Fruit fly (Drosophila melanogaster) whole organism, embryonic: ENCODE results near the gene CG6083.

ENCODE experiments used
- Abd-B ChIP-seq: fragments of 200-800 bp; sonication (Bioruptor generic); optimal IDR thresholded peaks from 2 replicates; lab custom pipeline; 2018; ENCODE audit warnings: missing biosample characterization, mild to moderate bottlenecking, missing genetic modification characterization, moderate library complexity
- B-H2 ChIP-seq: fragments of 200-800 bp; sonication (Bioruptor generic); optimal IDR thresholded peaks from 2 replicates; lab custom pipeline; 2018; ENCODE audit warnings: missing biosample characterization, mild to moderate bottlenecking, missing genetic modification characterization
- BEAF-32 ChIP-seq: fragments of 200-800 bp; sonication (Bioruptor generic); optimal IDR thresholded peaks from 3 replicates; lab custom pipeline; 2017; ENCODE audit warnings: missing biosample characterization, missing genetic modification characterization, mild to moderate bottlenecking, moderate library complexity, missing genetic modification reagents
- CG11695 ChIP-seq: fragments of 200-800 bp; sonication (Bioruptor generic); IDR thresholded peaks from 3 replicates; pipeline ENCODE4 v1.3.6; 2022; ENCODE audit warnings: missing biosample characterization, missing genetic modification characterization
- CG11723 ChIP-seq: fragments of 200-800 bp; sonication (Bioruptor generic); optimal IDR thresholded peaks from 2 replicates; lab custom pipeline; 2017; ENCODE audit warnings: missing biosample characterization, mild to moderate bottlenecking, missing genetic modification characterization
- CG13287 ChIP-seq: fragments of 200-800 bp; sonication (Bioruptor generic); IDR thresholded peaks from 2 replicates; pipeline ENCODE4 v1.3.6; 2022; ENCODE audit warnings: missing biosample characterization, missing genetic modification characterization; ENCODE audit not compliant: partially characterized antibody
- CG14441 ChIP-seq: fragments of 200-800 bp; sonication (Bioruptor generic); IDR thresholded peaks from 2 replicates; pipeline ENCODE4 v1.3.6; 2022; ENCODE audit warnings: missing biosample characterization, missing genetic modification characterization
- CG15269 ChIP-seq: fragments of 200-800 bp; sonication (Bioruptor generic); optimal IDR thresholded peaks from 2 replicates; lab custom pipeline; 2018; ENCODE audit warnings: missing biosample characterization, mild to moderate bottlenecking, missing genetic modification characterization, moderate library complexity
- CG17328 ChIP-seq: fragments of 200-800 bp; sonication (Bioruptor generic); IDR thresholded peaks from 2 replicates; pipeline ENCODE4 v1.3.6; 2022; ENCODE audit warnings: missing biosample characterization, missing genetic modification characterization
- CG17568 ChIP-seq: fragments of 200-800 bp; sonication (Bioruptor generic); optimal IDR thresholded peaks from 2 replicates; lab custom pipeline; 2018; ENCODE audit warnings: missing biosample characterization, mild to moderate bottlenecking, missing genetic modification characterization, moderate library complexity
- CG34224 ChIP-seq: fragments of 200-800 bp; sonication (Bioruptor generic); IDR thresholded peaks from 3 replicates; pipeline ENCODE4 v1.3.6; 2022; ENCODE audit warnings: missing biosample characterization, missing genetic modification characterization; ENCODE audit not compliant: partially characterized antibody
- CG7928 ChIP-seq: fragments of 200-800 bp; sonication (Bioruptor generic); optimal IDR thresholded peaks from 2 replicates; lab custom pipeline; 2017; ENCODE audit warnings: missing biosample characterization, mild to moderate bottlenecking, missing genetic modification characterization
- D19B ChIP-seq: fragments of 200-800 bp; sonication (Bioruptor generic); optimal IDR thresholded peaks from 2 replicates; lab custom pipeline; 2017; ENCODE audit warnings: missing biosample characterization, mild to moderate bottlenecking, missing genetic modification characterization
- Dp ChIP-seq: fragments of 200-800 bp; sonication (Bioruptor generic); optimal IDR thresholded peaks from 2 replicates; lab custom pipeline; 2018; ENCODE audit warnings: missing biosample characterization, mild to moderate bottlenecking, missing genetic modification characterization, moderate library complexity
- E2f2 ChIP-seq: fragments of 200-800 bp; sonication (Bioruptor generic); IDR thresholded peaks from 2 replicates; pipeline ENCODE4 v1.3.6; 2022; ENCODE audit warnings: missing biosample characterization, missing genetic modification characterization
- ERR ChIP-seq: fragments of 200-800 bp; sonication (Bioruptor generic); optimal IDR thresholded peaks from 2 replicates; lab custom pipeline; 2016; ENCODE audit warnings: missing biosample characterization, missing genetic modification characterization
- Fer3 ChIP-seq: fragments of 200-800 bp; sonication (Bioruptor generic); optimal IDR thresholded peaks from 2 replicates; lab custom pipeline; 2018; ENCODE audit warnings: missing biosample characterization, mild to moderate bottlenecking, missing genetic modification characterization, moderate library complexity
- HLH4C ChIP-seq: fragments of 200-800 bp; sonication (Bioruptor generic); IDR thresholded peaks from 3 replicates; pipeline ENCODE4 v1.3.6; 2022; ENCODE audit warnings: missing biosample characterization, missing genetic modification characterization; ENCODE audit not compliant: partially characterized antibody
- Hand ChIP-seq: fragments of 200-800 bp; sonication (Bioruptor generic); optimal IDR thresholded peaks from 2 replicates; lab custom pipeline; 2017; ENCODE audit warnings: mild to moderate bottlenecking, missing biosample characterization, missing genetic modification reagents, missing genetic modification characterization
- HmgZ ChIP-seq: fragments of 200-800 bp; sonication (Bioruptor generic); optimal IDR thresholded peaks from 2 replicates; lab custom pipeline; 2018; ENCODE audit warnings: missing biosample characterization, mild to moderate bottlenecking, missing genetic modification characterization
- Kr ChIP-seq: fragments of 200-800 bp; sonication (Bioruptor generic); optimal IDR thresholded peaks from 2 replicates; lab custom pipeline; 2017; ENCODE audit warnings: missing biosample characterization, mild to moderate bottlenecking, missing genetic modification characterization
- Lhr ChIP-seq: fragments of 200-800 bp; sonication (Bioruptor generic); optimal IDR thresholded peaks from 3 replicates; lab custom pipeline; 2017; ENCODE audit warnings: mild to moderate bottlenecking, missing biosample characterization, missing genetic modification reagents, missing genetic modification characterization
- MBD-R2 ChIP-seq: fragments of 200-800 bp; sonication (Bioruptor generic); IDR thresholded peaks from 2 replicates; pipeline ENCODE4 v1.3.6; 2022; ENCODE audit warnings: missing biosample characterization, missing genetic modification characterization
- Med ChIP-seq: fragments of 200-800 bp; sonication (Bioruptor generic); peaks from one replicate; lab custom pipeline; 2016; ENCODE audit warnings: missing biosample characterization, missing genetic modification characterization, mild to moderate bottlenecking, inconsistent platforms, moderate library complexity
- Myb ChIP-seq: fragments of 200-800 bp; sonication (Bioruptor generic); optimal IDR thresholded peaks from 2 replicates; lab custom pipeline; 2016; ENCODE audit warnings: missing biosample characterization, missing genetic modification characterization
- Ravus ChIP-seq: fragments of 200-800 bp; sonication (Bioruptor generic); IDR thresholded peaks from 2 replicates; pipeline ENCODE4 v1.3.6; 2022; ENCODE audit warnings: missing biosample characterization, missing genetic modification characterization
- YL-1 ChIP-seq: fragments of 200-800 bp; sonication (Bioruptor generic); optimal IDR thresholded peaks from 3 replicates; lab custom pipeline; 2017; ENCODE audit warnings: missing biosample characterization, mild to moderate bottlenecking, missing genetic modification characterization
- ara ChIP-seq: fragments of 200-800 bp; sonication (Bioruptor generic); IDR thresholded peaks from 2 replicates; pipeline ENCODE4 v1.3.6; 2022; ENCODE audit warnings: missing biosample characterization, missing genetic modification characterization
- bcd ChIP-seq: fragments of 200-800 bp; sonication (Bioruptor generic); optimal IDR thresholded peaks from 2 replicates; lab custom pipeline; 2017; ENCODE audit warnings: missing biosample characterization, mild to moderate bottlenecking, missing genetic modification characterization
- cato ChIP-seq: fragments of 200-800 bp; sonication (Bioruptor generic); optimal IDR thresholded peaks from 2 replicates; lab custom pipeline; 2016; ENCODE audit warnings: missing biosample characterization, missing genetic modification characterization, borderline replicate concordance
- crp ChIP-seq, 2 experiments: fragments of 200-800 bp; sonication (Bioruptor generic); optimal IDR thresholded peaks; 2 replicates in 1 of 2; 3 replicates in 1 of 2; lab custom pipeline; 2017; ENCODE audit warnings: missing biosample characterization in 2 of 2, missing genetic modification characterization in 2 of 2, mild to moderate bottlenecking in 1 of 2, moderate library complexity in 1 of 2
- ftz-f1 ChIP-seq: fragments of 200-800 bp; sonication (Bioruptor generic); optimal IDR thresholded peaks from 2 replicates; lab custom pipeline; 2016; ENCODE audit warnings: missing biosample characterization, missing genetic modification characterization
- fu2 ChIP-seq: fragments of 200-800 bp; sonication (Bioruptor generic); optimal IDR thresholded peaks from 2 replicates; lab custom pipeline; 2016; ENCODE audit warnings: missing biosample characterization, missing genetic modification characterization
- gsb-n ChIP-seq: fragments of 200-800 bp; sonication (Bioruptor generic); optimal IDR thresholded peaks from 3 replicates; lab custom pipeline; 2018; ENCODE audit warnings: missing biosample characterization, mild to moderate bottlenecking, missing genetic modification characterization
- hkb ChIP-seq, 2 experiments: fragments of 200-800 bp in 1 of 2; fragments of >200 bp in 1 of 2; sonication (Bioruptor generic) in 1 of 2; IDR thresholded peaks in 1 of 2; optimal IDR thresholded peaks in 1 of 2; 2 replicates each; pipeline versions ENCODE4 v1.3.6 to Lab custom; 2017 to 2022; ENCODE audit warnings: missing biosample characterization in 1 of 2, missing genetic modification characterization in 1 of 2
- kni ChIP-seq: fragments of 200-800 bp; sonication (Bioruptor generic); optimal IDR thresholded peaks from 3 replicates; lab custom pipeline; 2017; ENCODE audit warnings: mild to moderate bottlenecking, missing biosample characterization, missing genetic modification reagents, missing genetic modification characterization
- lbe ChIP-seq: fragments of 200-800 bp; sonication (Bioruptor generic); optimal IDR thresholded peaks from 2 replicates; lab custom pipeline; 2016; ENCODE audit warnings: missing biosample characterization, mild to moderate bottlenecking, missing genetic modification characterization
- nmo ChIP-seq: fragments of 200-800 bp; sonication (Bioruptor generic); optimal IDR thresholded peaks from 2 replicates; lab custom pipeline; 2018; ENCODE audit warnings: missing biosample characterization, mild to moderate bottlenecking, missing genetic modification characterization, moderate library complexity
- oc ChIP-seq: fragments of 200-800 bp; sonication (Bioruptor generic); optimal IDR thresholded peaks from 2 replicates; lab custom pipeline; 2018; ENCODE audit warnings: missing biosample characterization, mild to moderate bottlenecking, missing genetic modification characterization, moderate library complexity
- pzg ChIP-seq: fragments of 200-800 bp; sonication (Bioruptor generic); optimal IDR thresholded peaks from 3 replicates; lab custom pipeline; 2018; ENCODE audit warnings: missing biosample characterization, mild to moderate bottlenecking, missing genetic modification characterization, moderate library complexity
- row ChIP-seq: fragments of 200-800 bp; sonication (Bioruptor generic); IDR thresholded peaks from 3 replicates; pipeline ENCODE4 v1.3.6; 2022; ENCODE audit warnings: missing biosample characterization, missing genetic modification characterization
- sens ChIP-seq: fragments of 200-800 bp; sonication (Bioruptor generic); peaks from one replicate; lab custom pipeline; 2016; ENCODE audit warnings: missing biosample characterization, missing genetic modification characterization
- slbo ChIP-seq: fragments of 200-800 bp; sonication (Bioruptor generic); IDR thresholded peaks from 2 replicates; pipeline ENCODE4 v1.3.6; 2022; ENCODE audit warnings: missing biosample characterization, missing genetic modification characterization
- slp2 ChIP-seq: fragments of 200-800 bp; sonication (Bioruptor generic); optimal IDR thresholded peaks from 2 replicates; lab custom pipeline; 2016; ENCODE audit warnings: missing biosample characterization, missing genetic modification characterization
- sna ChIP-seq: fragments of 200-800 bp; sonication (Bioruptor generic); IDR thresholded peaks from 2 replicates; pipeline ENCODE4 v1.3.6; 2022; ENCODE audit warnings: missing biosample characterization, missing genetic modification characterization; ENCODE audit not compliant: partially characterized antibody
- stc ChIP-seq: fragments of 200-800 bp; sonication (Bioruptor generic); IDR thresholded peaks from 2 replicates; pipeline ENCODE4 v1.3.6; 2022; ENCODE audit warnings: missing biosample characterization, missing genetic modification characterization
- tx ChIP-seq: fragments of 200-800 bp; sonication (Bioruptor generic); optimal IDR thresholded peaks from 2 replicates; lab custom pipeline; 2016; ENCODE audit warnings: missing biosample characterization, missing genetic modification characterization
- wdn ChIP-seq: fragments of 200-800 bp; sonication (Bioruptor generic); IDR thresholded peaks from 2 replicates; pipeline ENCODE4 v1.3.6; 2022; ENCODE audit warnings: missing biosample characterization, missing genetic modification characterization
- zfh1 ChIP-seq: fragments of 200-800 bp; sonication (Bioruptor generic); IDR thresholded peaks from 3 replicates; pipeline ENCODE4 v1.3.6; 2022; ENCODE audit warnings: missing biosample characterization, missing genetic modification characterization

CG6083 gene

DNA sequence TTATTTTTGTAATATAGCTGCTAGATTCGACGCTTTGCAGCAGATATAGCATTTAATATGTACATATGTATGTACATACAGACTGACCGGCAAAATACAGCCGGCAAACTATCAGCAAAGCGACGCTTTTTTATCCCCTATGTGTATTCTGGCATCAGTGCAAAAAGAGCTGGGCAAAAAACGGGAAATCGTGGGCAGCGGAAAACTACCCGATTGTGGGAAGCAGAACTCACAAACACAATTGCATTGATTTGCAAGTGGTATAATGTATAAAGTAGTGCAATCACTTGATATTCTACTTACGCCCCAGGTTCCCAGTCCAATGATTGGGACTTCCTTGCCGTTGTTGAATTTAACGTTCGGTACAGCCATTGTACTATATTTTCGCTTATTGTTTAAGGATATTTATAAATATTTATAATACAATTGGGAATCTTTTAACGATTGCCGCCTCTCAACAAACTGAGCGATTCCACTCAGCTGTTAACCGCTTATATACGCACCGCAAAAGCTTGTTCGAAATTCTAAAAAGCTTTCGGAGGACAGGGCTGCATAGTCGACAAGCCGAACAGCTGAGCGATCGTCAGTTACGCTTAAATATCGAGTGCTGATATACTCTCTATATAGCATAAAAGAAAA lies 2.6 kb downstream of the CG6083 start:
- TF ChIP-seq sna (GFP tag; lab: Robert Waterston, UW) (no peak), CG34224 (GFP tag; lab: Robert Waterston, UW) (peak; percentile 25; the same call in 1 of the 3 replicates), lbe (GFP tag; lab: Kevin White, UChicago) (peak; percentile 60), ara (GFP tag; lab: Robert Waterston, UW) (no peak), gsb-n (no peak), fu2 (GFP tag; lab: Kevin White, UChicago) (no peak), MBD-R2 (GFP tag; lab: Robert Waterston, UW) (peak; percentile 17; the same call in 1 of the 2 replicates), stc (no peak), nmo (GFP tag; lab: Kevin White, UChicago) (no peak), cato (GFP tag; lab: Kevin White, UChicago) (no peak), Myb (GFP tag; lab: Kevin White, UChicago) (peak; percentile 61), D19B (GFP tag; lab: Kevin White, UChicago) (no peak), ERR (no peak), CG13287 (peak; percentile 59), Lhr (GFP tag; lab: Kevin White, UChicago) (no peak), oc (tag; lab: Kevin White, UChicago) (no peak), CG11695 (GFP tag; lab: Robert Waterston, UW) (no peak), Dp (GFP tag; lab: Kevin White, UChicago) (peak; percentile 18), CG7928 (GFP tag; lab: Kevin White, UChicago) (peak; percentile 94), ftz-f1 (GFP tag; lab: Kevin White, UChicago) (no peak), Abd-B (GFP tag; lab: Kevin White, UChicago) (no peak), tx (GFP tag; lab: Kevin White, UChicago) (no peak), B-H2 (GFP tag; lab: Kevin White, UChicago) (peak; percentile 15), CG11723 (GFP tag; lab: Kevin White, UChicago) (no peak), bcd (no peak), CG15269 (tag; lab: Kevin White, UChicago) (no peak), YL-1 (GFP tag; lab: Kevin White, UChicago) (no peak), Med (GFP tag; lab: Kevin White, UChicago) (peak; percentile 27), crp (GFP tag; optimal IDR thresholded peaks at IDR 0.05; lab: Kevin White, UChicago) (peak in 1 of 2 experiments; percentile 87), Kr (GFP tag; lab: Kevin White, UChicago) (no peak), HmgZ (peak; percentile 20), slp2 (no peak), HLH4C (GFP tag; lab: Robert Waterston, UW) (peak; percentile 16; the same call in 1 of the 3 replicates), E2f2 (peak; percentile 33), Ravus (GFP tag; lab: Robert Waterston, UW) (no peak), hkb (optimal IDR thresholded peaks at IDR 0.05; lab: Kevin White, UChicago) (no peak), hkb (GFP tag; IDR thresholded peaks at IDR 0.05; lab: Robert Waterston, UW) (no peak), sens (GFP tag; lab: Kevin White, UChicago) (peak; percentile 46), CG17328 (no peak), row (GFP tag; lab: Robert Waterston, UW) (peak; percentile 41; the same call in 1 of the 3 replicates), Hand (no peak), zfh1 (GFP tag; lab: Robert Waterston, UW) (no peak), CG14441 (GFP tag; lab: Robert Waterston, UW) (0 out of 2 replicates have a peak, but pooled peaks have one; percentile 5), CG17568 (GFP tag; lab: Kevin White, UChicago) (no peak), pzg (peak; percentile 25), BEAF-32 (peak; percentile 17), kni (GFP tag; lab: Kevin White, UChicago) (no peak), slbo (GFP tag; lab: Robert Waterston, UW) (peak; percentile 25; the same call in 1 of the 2 replicates), wdn (GFP tag; lab: Robert Waterston, UW) (no peak), Fer3 (no peak)
